Fruit fly (Drosophila melanogaster): ENCODE measurements around the gene CG5612.

The CG5612 gene

DNA sequence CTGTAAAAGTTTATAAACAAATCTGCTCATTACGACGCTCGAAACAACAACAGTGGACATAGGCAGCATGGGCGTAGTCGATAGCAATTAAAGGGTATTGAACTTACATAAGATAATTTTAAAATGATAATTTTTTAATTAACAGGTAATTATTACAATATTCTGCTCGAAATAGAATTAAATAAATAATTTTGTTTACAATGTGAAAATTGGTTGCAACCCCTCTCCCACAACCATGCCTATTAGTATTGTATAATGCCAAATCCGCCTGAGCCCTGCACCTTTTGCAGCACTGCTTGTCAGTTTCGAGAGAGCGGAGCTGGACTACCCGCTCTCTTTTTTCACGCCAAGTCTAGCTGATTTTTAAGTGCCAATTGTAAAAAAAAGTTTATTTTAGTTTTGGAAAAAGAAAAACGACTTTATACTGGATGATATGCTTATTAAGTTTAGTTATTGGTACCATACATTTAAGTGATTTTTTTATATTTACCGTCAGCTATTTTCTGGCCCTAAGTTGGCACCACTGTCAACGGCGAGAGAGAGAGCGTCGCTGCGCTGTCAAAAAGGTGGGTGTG is 10.3 kb upstream of the CG5612 start, which contains the start of the genes CG5611 and Mtl (continued):
- TF ChIP-seq Hr4 (GFP tag; optimal IDR thresholded peaks at IDR 0.05) (peak; percentile 99), CG3919 (GFP tag; optimal IDR thresholded peaks at IDR 0.05) (peak; percentile 100), CG10631 (GFP tag; optimal IDR thresholded peaks at IDR 0.05) (peak; percentile 100), cyc (GFP tag; optimal IDR thresholded peaks at IDR 0.05) (peak; percentile 99), Sox15 (GFP tag; optimal IDR thresholded peaks at IDR 0.05) (peak; percentile 99), fd85E (GFP tag; optimal IDR thresholded peaks at IDR 0.05) (peak; percentile 97), Hr38 (GFP tag; optimal IDR thresholded peaks at IDR 0.05) (peak; percentile 57), OdsH (GFP tag; optimal IDR thresholded peaks at IDR 0.05) (peak; percentile 100), CG11902 (GFP tag; optimal IDR thresholded peaks at IDR 0.05) (peak; percentile 99), esn (GFP tag; optimal IDR thresholded peaks at IDR 0.05) (peak; percentile 100), Eip75B (GFP tag; optimal IDR thresholded peaks at IDR 0.05) (peak; percentile 99), CG3032 (tag; optimal IDR thresholded peaks at IDR 0.05) (peak; percentile 100), Eip78C (GFP tag) (peak; percentile 100), CG6792 (GFP tag; optimal IDR thresholded peaks at IDR 0.05) (peak; percentile 99), CG34406 (GFP tag; optimal IDR thresholded peaks at IDR 0.05) (peak; percentile 100), CG15336 (GFP tag; IDR thresholded peaks at IDR 0.05) (peak; percentile 100), dsx (GFP tag; optimal IDR thresholded peaks at IDR 0.05; ENCODE audit: poor library complexity, severe bottlenecking) (peak; percentile 99), spab (GFP tag; optimal IDR thresholded peaks at IDR 0.05) (peak; percentile 99), lz (GFP tag; optimal IDR thresholded peaks at IDR 0.05) (peak; percentile 99), Ets96B (tag; optimal IDR thresholded peaks at IDR 0.05) (peak; percentile 100), CG11762 (GFP tag; optimal IDR thresholded peaks at IDR 0.05; ENCODE audit: insufficient read depth) (peak; percentile 99), CG10669 (GFP tag; optimal IDR thresholded peaks at IDR 0.05) (peak; percentile 99)

DNA sequence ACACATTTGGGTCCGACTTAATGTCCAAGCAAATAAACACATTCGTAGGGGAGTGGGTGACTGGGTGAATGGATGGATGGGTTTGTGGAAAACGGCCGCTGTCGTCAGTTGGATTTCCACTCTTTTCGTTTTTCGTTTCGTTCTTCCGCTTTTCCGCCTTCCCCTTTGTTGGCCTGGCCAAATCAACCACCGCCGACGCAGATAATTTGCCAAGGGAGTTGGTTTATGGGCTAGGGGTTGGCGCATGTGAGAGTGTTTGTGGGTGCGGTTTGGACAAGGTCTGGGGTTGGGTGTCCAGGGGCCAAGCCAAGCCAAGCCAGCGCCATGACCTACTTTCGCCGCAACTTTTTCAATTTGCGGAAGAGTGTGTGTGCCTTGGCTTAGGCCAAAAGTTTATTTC is 2.8 kb downstream of the CG5612 start:
- TF ChIP-seq Hr4 (GFP tag; optimal IDR thresholded peaks at IDR 0.05) = no peak
- no peak for TF ChIP-seq CG10669 (GFP tag; optimal IDR thresholded peaks at IDR 0.05)
- no peak for TF ChIP-seq esn (GFP tag; optimal IDR thresholded peaks at IDR 0.05)

DNA sequence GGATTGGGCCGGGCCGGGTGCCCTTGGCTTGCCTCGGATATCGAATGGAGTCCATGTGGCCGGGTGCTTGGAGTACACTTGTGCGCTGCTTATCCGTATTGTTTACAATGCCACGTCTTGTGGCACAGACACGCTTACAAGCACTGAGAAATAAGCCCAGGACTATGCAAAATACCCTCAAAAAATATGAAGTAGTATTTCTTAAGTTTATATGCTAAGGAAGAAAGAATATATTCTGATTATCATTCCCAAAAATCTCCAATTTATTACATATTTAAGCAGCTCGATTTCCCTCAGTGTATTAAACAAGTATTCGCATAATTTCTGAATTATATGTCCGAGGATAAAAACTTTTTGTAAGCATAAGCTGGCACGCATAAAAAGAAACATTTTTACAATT is 4.0 kb downstream of the CG5612 start:
- TF ChIP-seq ss (GFP tag; optimal IDR thresholded peaks at IDR 0.05) (no peak), CG7368 (GFP tag; optimal IDR thresholded peaks at IDR 0.05) (no peak), Smox (GFP tag; optimal IDR thresholded peaks at IDR 0.05) (peak; percentile 4), Eip78C (GFP tag) (peak; percentile 53), OdsH (GFP tag; optimal IDR thresholded peaks at IDR 0.05) (peak; percentile 25), lz (GFP tag; optimal IDR thresholded peaks at IDR 0.05) (no peak), svp (GFP tag) (peak; percentile 39), cyc (GFP tag; optimal IDR thresholded peaks at IDR 0.05) (peak; percentile 19), pdm3 (GFP tag; optimal IDR thresholded peaks at IDR 0.05) (peak; percentile 17), spab (GFP tag; optimal IDR thresholded peaks at IDR 0.05) (peak; percentile 10), fd59A (GFP tag; optimal IDR thresholded peaks at IDR 0.05) (peak; percentile 3), CG10631 (GFP tag; optimal IDR thresholded peaks at IDR 0.05) (no peak), Met (GFP tag; optimal IDR thresholded peaks at IDR 0.05) (peak; percentile 7), CG16779 (tag; optimal IDR thresholded peaks at IDR 0.05) (no peak), net (GFP tag; optimal IDR thresholded peaks at IDR 0.05) (no peak), Eip75B (GFP tag; optimal IDR thresholded peaks at IDR 0.05) (peak; percentile 10), esn (GFP tag; optimal IDR thresholded peaks at IDR 0.05) (no peak), CG6163 (GFP tag; IDR thresholded peaks at IDR 0.05) (0 out of 3 replicates have a peak, but pooled peaks have one; percentile 24), Gug (GFP tag; IDR thresholded peaks at IDR 0.05) (no peak), CG6808 (GFP tag; optimal IDR thresholded peaks at IDR 0.05) (no peak)

DNA sequence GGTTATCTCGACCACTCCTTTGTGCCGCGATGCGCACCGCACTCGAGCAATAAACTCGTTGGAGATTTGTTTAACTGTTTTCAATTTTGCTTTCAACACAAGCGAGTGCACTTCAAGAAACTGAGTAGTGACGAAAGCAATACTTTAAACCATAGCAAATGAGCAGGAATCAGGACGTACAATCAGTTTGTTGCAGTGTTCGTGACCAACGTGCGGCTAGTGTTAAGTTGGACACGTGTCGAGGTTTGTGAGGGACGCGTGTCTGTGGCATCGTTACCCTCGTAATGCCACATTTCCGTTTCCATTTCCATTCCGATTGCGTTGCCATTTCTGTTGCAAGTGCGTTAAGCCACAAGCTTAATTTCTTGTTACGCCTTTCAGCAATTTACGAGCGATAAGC is 9.3 kb downstream of the CG5612 start:
- TF ChIP-seq Eip78C (GFP tag) (no peak), CG4318 (GFP tag; optimal IDR thresholded peaks at IDR 0.05) (no peak), Ets96B (tag; optimal IDR thresholded peaks at IDR 0.05) (no peak), topi (GFP tag; optimal IDR thresholded peaks at IDR 0.05) (no peak), CG6276 (GFP tag; optimal IDR thresholded peaks at IDR 0.05) (no peak), fkh (GFP tag; optimal IDR thresholded peaks at IDR 0.05) (no peak), Eip93F (GFP tag; optimal IDR thresholded peaks at IDR 0.05) (no peak)
